Fruit fly (Drosophila melanogaster): Measurements from ENCODE around the gene CG33784.

Gene CG33784

dm6 chr3R:10080699-10081098 lies 13.0 kb downstream of the CG33784 start:
- TF ChIP-seq EcR (GFP tag; optimal IDR thresholded peaks at IDR 0.05) (peak; percentile 87), CG10348 (GFP tag; IDR thresholded peaks at IDR 0.05) (no peak), CG32121 (GFP tag; IDR thresholded peaks at IDR 0.05) (0 out of 2 replicates have a peak, but pooled peaks have one; percentile 28), CG4496 (GFP tag; IDR thresholded peaks at IDR 0.05) (0 out of 3 replicates have a peak, but pooled peaks have one; percentile 35)

DNA sequence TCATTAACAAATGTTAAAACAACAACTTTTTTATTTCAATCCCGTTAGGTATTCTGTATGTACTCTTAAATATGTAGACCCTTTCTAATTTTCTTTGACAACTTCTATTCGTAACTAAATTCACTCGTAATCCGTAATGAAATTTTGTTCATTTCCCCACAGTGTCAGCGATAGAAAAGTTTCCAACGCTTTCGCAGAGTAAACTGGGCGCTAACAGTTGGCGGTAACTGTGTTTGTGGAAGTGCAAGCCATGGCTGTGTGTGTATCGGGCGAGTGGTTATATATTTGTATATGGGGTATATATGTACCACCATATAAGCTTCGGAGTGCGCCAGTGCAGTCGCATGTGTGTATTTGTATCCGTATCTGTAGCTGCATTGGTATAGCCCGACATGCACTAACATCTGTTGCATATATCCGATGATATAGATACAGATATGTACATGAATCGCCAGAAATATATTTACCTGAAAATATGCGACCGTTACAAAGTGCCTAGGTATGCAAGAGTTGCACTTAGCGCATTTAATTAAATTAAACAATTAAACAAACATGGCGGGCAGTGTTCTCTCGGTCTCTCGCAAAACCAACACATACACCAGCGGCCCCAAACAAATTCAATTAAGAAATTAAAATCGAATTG lies 13.9 kb downstream of the CG33784 start:
- TF ChIP-seq CG17806 (tag; optimal IDR thresholded peaks at IDR 0.05) (peak; percentile 6), CG8159 (tag; optimal IDR thresholded peaks at IDR 0.05) (no peak), CG15710 (tag; optimal IDR thresholded peaks at IDR 0.05) (peak; percentile 7), fd96Ca (GFP tag; IDR thresholded peaks at IDR 0.05) (peak; percentile 9; the same call in 1 of the 3 replicates), EcR (GFP tag; optimal IDR thresholded peaks at IDR 0.05) (peak; percentile 28), CG4496 (GFP tag; IDR thresholded peaks at IDR 0.05) (peak; percentile 53; the same call in 1 of the 3 replicates)

DNA sequence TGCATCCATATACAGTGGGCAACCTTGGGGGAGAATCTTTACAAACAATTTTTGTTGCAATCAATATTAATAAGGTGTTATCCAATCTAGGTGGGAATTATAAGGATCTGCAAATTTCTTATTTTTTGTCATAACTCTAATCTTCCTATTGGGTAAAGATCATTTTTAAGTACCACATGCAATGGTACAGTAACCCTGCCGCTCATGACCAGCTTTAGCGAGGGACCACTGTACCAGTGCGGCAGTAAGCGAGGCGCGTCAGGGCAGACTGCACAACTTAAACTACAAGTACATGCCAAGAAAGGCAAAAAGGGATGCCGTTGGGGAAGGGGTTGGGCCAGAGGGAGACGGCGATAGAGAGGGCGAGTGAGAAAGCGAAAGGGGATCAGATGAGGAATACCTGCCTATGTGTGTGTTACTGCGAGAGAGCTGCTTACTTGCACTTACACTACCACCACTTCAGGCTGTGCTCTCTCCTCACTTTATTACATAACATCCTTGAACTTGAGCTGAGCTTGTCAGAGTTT lies 14.9 kb downstream of the CG33784 start:
- peak; percentile 54 for TF ChIP-seq CG8301 (tag; optimal IDR thresholded peaks at IDR 0.05)
- peak; percentile 94 for TF ChIP-seq CG8159 (tag; optimal IDR thresholded peaks at IDR 0.05)
- peak; percentile 90 for TF ChIP-seq CG34367 (tag; optimal IDR thresholded peaks at IDR 0.05)
- peak; percentile 82 for TF ChIP-seq fd96Ca (GFP tag; IDR thresholded peaks at IDR 0.05)
- TF ChIP-seq Pif1B (GFP tag; optimal IDR thresholded peaks at IDR 0.05) = peak; percentile 73
- peak; percentile 59 for TF ChIP-seq Snoo (tag; optimal IDR thresholded peaks at IDR 0.05)
- TF ChIP-seq D1 (tag; optimal IDR thresholded peaks at IDR 0.05) = peak; percentile 81
- peak; percentile 66 for TF ChIP-seq CG14655 (GFP tag; optimal IDR thresholded peaks at IDR 0.05)
- TF ChIP-seq gl (tag; optimal IDR thresholded peaks at IDR 0.05) = peak; percentile 87
- TF ChIP-seq CG32121 (GFP tag; IDR thresholded peaks at IDR 0.05) = no peak
- peak; percentile 94 for TF ChIP-seq CG9948 (tag; optimal IDR thresholded peaks at IDR 0.05)
- TF ChIP-seq CG15710 (tag; optimal IDR thresholded peaks at IDR 0.05) = peak; percentile 93
- peak; percentile 31; the same call in 1 of the 2 replicates for TF ChIP-seq Ets98B (GFP tag; IDR thresholded peaks at IDR 0.05)
- TF ChIP-seq CG12605 (GFP tag; IDR thresholded peaks at IDR 0.05) = 0 out of 2 replicates have a peak, but pooled peaks have one; percentile 20
- TF ChIP-seq rn (GFP tag; IDR thresholded peaks at IDR 0.05) = peak; percentile 37; the same call in 1 of the 2 replicates
- peak; percentile 79 for TF ChIP-seq Pif1A (GFP tag; optimal IDR thresholded peaks at IDR 0.05)
- TF ChIP-seq CG17806 (tag; optimal IDR thresholded peaks at IDR 0.05) = peak; percentile 90
- no peak for TF ChIP-seq CG10348 (GFP tag; IDR thresholded peaks at IDR 0.05)
- peak; percentile 83 for TF ChIP-seq CG4496 (GFP tag; IDR thresholded peaks at IDR 0.05)
- peak; percentile 37 for TF ChIP-seq EcR (GFP tag; optimal IDR thresholded peaks at IDR 0.05)
- TF ChIP-seq CG13204 (GFP tag; optimal IDR thresholded peaks at IDR 0.05) = peak; percentile 78

DNA sequence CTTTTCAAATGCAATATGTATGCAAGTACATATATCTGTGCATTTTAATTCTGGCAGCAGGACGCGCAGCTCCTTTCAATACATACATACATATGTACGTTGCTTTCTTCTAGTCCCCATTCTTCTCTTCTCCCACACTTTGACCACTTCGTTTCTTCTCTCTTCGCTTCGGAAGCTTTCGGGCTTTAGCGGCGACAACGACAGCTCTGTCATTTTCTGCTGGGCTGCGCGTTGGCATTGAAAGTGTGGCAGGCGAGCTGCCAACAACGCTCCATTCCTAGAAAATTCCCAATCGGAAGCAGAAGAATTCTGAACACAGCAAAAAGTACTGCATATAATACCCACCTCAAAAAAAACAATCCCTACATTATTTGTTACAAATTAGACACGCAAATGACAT lies 15.4 kb downstream of the CG33784 start:
- TF ChIP-seq Snoo (tag; optimal IDR thresholded peaks at IDR 0.05) (no peak), CG4496 (GFP tag; IDR thresholded peaks at IDR 0.05) (peak; percentile 30; the same call in 1 of the 3 replicates)

dm6 chr3R:10084179-10084647 lies 16.5 kb downstream of the CG33784 start:
- TF ChIP-seq gl (tag; optimal IDR thresholded peaks at IDR 0.05) (peak; percentile 20), CG12605 (GFP tag; IDR thresholded peaks at IDR 0.05) (peak; percentile 19; the same call in 1 of the 2 replicates), Pif1A (GFP tag; optimal IDR thresholded peaks at IDR 0.05) (no peak), EcR (GFP tag; optimal IDR thresholded peaks at IDR 0.05) (peak; percentile 82), CG4496 (GFP tag; IDR thresholded peaks at IDR 0.05) (0 out of 3 replicates have a peak, but pooled peaks have one; percentile 18), Ets98B (GFP tag; IDR thresholded peaks at IDR 0.05) (no peak), CG15710 (tag; optimal IDR thresholded peaks at IDR 0.05) (peak; percentile 20), CG8159 (tag; optimal IDR thresholded peaks at IDR 0.05) (peak; percentile 5), CG13204 (GFP tag; optimal IDR thresholded peaks at IDR 0.05) (peak; percentile 24)

DNA sequence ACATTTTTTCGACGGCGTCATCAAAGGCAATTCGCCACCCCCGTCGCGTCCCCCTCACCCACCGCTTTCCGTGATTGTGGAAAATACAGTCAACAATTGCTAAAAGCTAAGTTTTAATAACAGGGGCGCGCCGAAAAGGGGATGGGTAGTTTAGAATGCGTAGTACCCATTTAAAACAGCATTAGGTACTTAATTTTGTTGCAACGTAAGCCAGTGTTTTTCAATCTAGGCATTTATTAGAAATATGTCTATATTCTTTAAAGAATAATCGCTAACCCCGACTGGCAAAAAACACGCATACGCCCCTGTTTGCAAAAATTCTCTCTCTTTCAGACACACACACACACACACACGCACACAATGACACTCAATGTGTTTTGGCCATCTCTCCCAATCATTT lies 17.2 kb downstream of the CG33784 start:
- peak; percentile 41 for TF ChIP-seq CG8159 (tag; optimal IDR thresholded peaks at IDR 0.05)
- peak; percentile 40 for TF ChIP-seq CG9948 (tag; optimal IDR thresholded peaks at IDR 0.05)
- TF ChIP-seq CG15710 (tag; optimal IDR thresholded peaks at IDR 0.05) = peak; percentile 57
- no peak for TF ChIP-seq EcR (GFP tag; optimal IDR thresholded peaks at IDR 0.05)
- 0 out of 2 replicates have a peak, but pooled peaks have one; percentile 34 for TF ChIP-seq Ets98B (GFP tag; IDR thresholded peaks at IDR 0.05)
- peak; percentile 37 for TF ChIP-seq CG14655 (GFP tag; optimal IDR thresholded peaks at IDR 0.05)
- TF ChIP-seq fd96Ca (GFP tag; IDR thresholded peaks at IDR 0.05) = peak; percentile 69; the same call in 2 of the 3 replicates
- no peak for TF ChIP-seq CG12605 (GFP tag; IDR thresholded peaks at IDR 0.05)
- TF ChIP-seq CG10348 (GFP tag; IDR thresholded peaks at IDR 0.05) = no peak
- peak; percentile 75 for TF ChIP-seq CG4496 (GFP tag; IDR thresholded peaks at IDR 0.05)
- TF ChIP-seq CG8301 (tag; optimal IDR thresholded peaks at IDR 0.05) = peak; percentile 7
- peak; percentile 46 for TF ChIP-seq CG34367 (tag; optimal IDR thresholded peaks at IDR 0.05)
- peak; percentile 39; the same call in 1 of the 2 replicates for TF ChIP-seq CG32121 (GFP tag; IDR thresholded peaks at IDR 0.05)
- TF ChIP-seq CG17806 (tag; optimal IDR thresholded peaks at IDR 0.05) = peak; percentile 54
- peak; percentile 27 for TF ChIP-seq Pif1A (GFP tag; optimal IDR thresholded peaks at IDR 0.05)
- TF ChIP-seq D1 (tag; optimal IDR thresholded peaks at IDR 0.05) = no peak
- TF ChIP-seq Pif1B (GFP tag; optimal IDR thresholded peaks at IDR 0.05) = no peak
- no peak for TF ChIP-seq CG13204 (GFP tag; optimal IDR thresholded peaks at IDR 0.05)
- TF ChIP-seq gl (tag; optimal IDR thresholded peaks at IDR 0.05) = no peak
- peak; percentile 75 for TF ChIP-seq Snoo (tag; optimal IDR thresholded peaks at IDR 0.05)
- 0 out of 2 replicates have a peak, but pooled peaks have one; percentile 14 for TF ChIP-seq rn (GFP tag; IDR thresholded peaks at IDR 0.05)

All from whole organism, pupa.